Fruit fly (Drosophila melanogaster): Measurements from ENCODE around the gene CG11885.
A peak's percentile ranks its signal among the peaks of the same experiment; 100 is the strongest.

The CG11885 gene

DNA sequence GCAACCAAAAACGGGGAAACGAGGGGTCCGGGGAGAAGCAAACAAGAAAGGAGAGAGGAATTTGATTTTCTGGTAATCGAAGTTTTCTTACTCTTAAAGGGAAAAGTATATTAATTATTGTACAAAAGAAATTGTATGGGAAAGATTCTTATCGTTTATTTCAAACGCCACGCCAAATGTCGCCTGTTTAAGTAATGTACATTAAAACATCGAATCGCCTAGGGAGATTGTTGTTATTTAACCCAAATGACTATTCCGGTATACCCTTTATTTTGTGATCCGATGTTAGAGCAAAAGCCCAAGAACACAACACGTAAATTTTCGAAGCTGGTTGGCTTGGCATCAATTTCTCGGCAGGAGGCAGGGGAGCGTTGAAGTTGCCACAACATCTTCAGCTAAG lies 18.1 kb upstream of the CG11885 start:
- TF ChIP-seq HLH106 (tag; optimal IDR thresholded peaks at IDR 0.05) (peak; percentile 94), ey (GFP tag; optimal IDR thresholded peaks at IDR 0.05) (peak; percentile 91), dsf (GFP tag; optimal IDR thresholded peaks at IDR 0.05; ENCODE audit: borderline replicate concordance) (peak; percentile 80), brk (GFP tag; optimal IDR thresholded peaks at IDR 0.05) (peak; percentile 91), br (GFP tag; optimal IDR thresholded peaks at IDR 0.05) (peak; percentile 92), OdsH (GFP tag; optimal IDR thresholded peaks at IDR 0.05) (peak; percentile 90), Mio (GFP tag; optimal IDR thresholded peaks at IDR 0.05) (no peak), dmrt93B (GFP tag; optimal IDR thresholded peaks at IDR 0.05) (peak; percentile 80), Hr83 (GFP tag; optimal IDR thresholded peaks at IDR 0.05; ENCODE audit: poor library complexity, severe bottlenecking) (no peak), usp (GFP tag; optimal IDR thresholded peaks at IDR 0.05) (no peak), CrebA (GFP tag; optimal IDR thresholded peaks at IDR 0.05; ENCODE audit: borderline replicate concordance) (peak; percentile 72), h (GFP tag; optimal IDR thresholded peaks at IDR 0.05) (peak; percentile 92), Hnf4 (GFP tag; optimal IDR thresholded peaks at IDR 0.05) (peak; percentile 90), rgr (GFP tag; optimal IDR thresholded peaks at IDR 0.05) (peak; percentile 89), Vsx2 (GFP tag; optimal IDR thresholded peaks at IDR 0.05; ENCODE audit: partially characterized antibody) (no peak), sv (GFP tag; optimal IDR thresholded peaks at IDR 0.05) (no peak), GATAd (GFP tag; optimal IDR thresholded peaks at IDR 0.05) (peak; percentile 10), dl (GFP tag; optimal IDR thresholded peaks at IDR 0.05; ENCODE audit: insufficient read depth in 1 of 2, partially characterized antibody in 2 of 2) (no peak), CG9705 (GFP tag; optimal IDR thresholded peaks at IDR 0.05) (peak; percentile 85), Sp1 (GFP tag; optimal IDR thresholded peaks at IDR 0.05) (peak; percentile 92), foxo (GFP tag; optimal IDR thresholded peaks at IDR 0.05) (peak; percentile 16 to 92), jim (GFP tag; optimal IDR thresholded peaks at IDR 0.05) (no peak), CG32264 (GFP tag; optimal IDR thresholded peaks at IDR 0.05) (peak; percentile 80), N (GFP tag; optimal IDR thresholded peaks at IDR 0.05) (no peak), lola (GFP tag; optimal IDR thresholded peaks at IDR 0.05) (no peak), Dfd (GFP tag; optimal IDR thresholded peaks at IDR 0.05) (no peak), Rel (GFP tag; optimal IDR thresholded peaks at IDR 0.05) (peak; percentile 51), Rel (tag; optimal IDR thresholded peaks at IDR 0.05) (peak; percentile 60), tai (GFP tag; optimal IDR thresholded peaks at IDR 0.05) (peak; percentile 90), fru (GFP tag; optimal IDR thresholded peaks at IDR 0.05) (peak; percentile 92), Dif (GFP tag; optimal IDR thresholded peaks at IDR 0.05; ENCODE audit: partially characterized antibody) (no peak), Jra (GFP tag; optimal IDR thresholded peaks at IDR 0.05) (peak; percentile 82), psq (GFP tag; optimal IDR thresholded peaks at IDR 0.05) (peak; percentile 94), woc (GFP tag; optimal IDR thresholded peaks at IDR 0.05) (peak; percentile 99), sage (GFP tag; optimal IDR thresholded peaks at IDR 0.05) (peak; percentile 76), pan (optimal IDR thresholded peaks at IDR 0.05) (no peak)

DNA sequence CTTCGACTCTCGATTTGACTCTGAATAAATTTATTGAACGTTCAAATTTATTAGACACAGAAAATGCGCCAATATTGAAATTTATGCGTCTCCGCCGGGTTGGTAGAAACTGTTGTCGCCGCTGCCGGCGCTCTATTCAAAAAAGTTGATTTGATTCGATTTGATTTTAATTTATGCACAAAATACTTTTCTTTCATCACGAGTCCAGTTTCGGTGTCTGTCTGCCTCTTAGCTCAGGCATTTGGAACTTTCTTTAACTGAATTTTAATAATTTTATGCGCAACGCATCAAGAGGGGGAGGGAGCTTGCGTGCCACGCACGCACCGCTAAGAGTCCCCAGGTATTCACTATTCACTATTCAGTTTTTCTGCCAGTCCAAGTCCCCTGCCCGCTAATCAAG lies 16.2 kb upstream of the CG11885 start:
- no peak for TF ChIP-seq Hr78 (GFP tag; optimal IDR thresholded peaks at IDR 0.05)

DNA sequence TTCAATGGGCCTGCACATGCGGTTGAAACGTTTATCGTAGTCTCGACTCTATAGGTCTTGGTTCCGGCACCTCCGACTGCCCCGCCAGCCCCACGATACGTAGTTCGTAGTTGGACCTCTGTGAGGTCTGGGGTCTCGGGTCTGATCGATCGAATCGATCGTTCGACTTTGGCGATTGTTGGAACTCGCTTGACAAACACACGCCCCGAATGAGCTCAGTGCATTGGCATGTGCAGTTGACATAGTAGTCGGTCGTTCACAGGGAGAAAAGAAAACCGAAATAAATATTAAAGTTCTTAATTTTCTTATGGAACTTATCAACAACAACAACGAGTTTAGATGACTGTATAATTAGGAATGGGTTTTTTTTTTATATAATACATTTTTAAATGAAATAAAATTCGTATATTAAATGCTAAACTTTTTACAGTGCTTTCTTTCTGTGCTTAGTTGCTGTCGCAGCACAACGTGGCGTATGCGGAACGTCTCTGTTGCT lies 14.1 kb upstream of the CG11885 start:
- TF ChIP-seq dl (GFP tag; optimal IDR thresholded peaks at IDR 0.05; ENCODE audit: insufficient read depth in 1 of 2, partially characterized antibody in 2 of 2) (no peak), tai (GFP tag; optimal IDR thresholded peaks at IDR 0.05) (no peak), N (GFP tag; optimal IDR thresholded peaks at IDR 0.05) (no peak), ey (GFP tag; optimal IDR thresholded peaks at IDR 0.05) (peak; percentile 16), GATAd (GFP tag; optimal IDR thresholded peaks at IDR 0.05) (no peak), OdsH (GFP tag; optimal IDR thresholded peaks at IDR 0.05) (peak; percentile 50), rgr (GFP tag; optimal IDR thresholded peaks at IDR 0.05) (peak; percentile 36), Dif (GFP tag; optimal IDR thresholded peaks at IDR 0.05; ENCODE audit: partially characterized antibody) (no peak), Abd-B (GFP tag; optimal IDR thresholded peaks at IDR 0.05) (no peak), Hnf4 (GFP tag; optimal IDR thresholded peaks at IDR 0.05) (peak; percentile 24), pan (optimal IDR thresholded peaks at IDR 0.05) (no peak), dsf (GFP tag; optimal IDR thresholded peaks at IDR 0.05; ENCODE audit: borderline replicate concordance) (no peak), CG9705 (GFP tag; optimal IDR thresholded peaks at IDR 0.05) (no peak), Dfd (GFP tag; optimal IDR thresholded peaks at IDR 0.05) (no peak), foxo (GFP tag; optimal IDR thresholded peaks at IDR 0.05) (peak in 1 of 2 experiments; percentile 64), br (GFP tag; optimal IDR thresholded peaks at IDR 0.05) (no peak), fru (GFP tag; optimal IDR thresholded peaks at IDR 0.05) (peak; percentile 6), Sp1 (GFP tag; optimal IDR thresholded peaks at IDR 0.05) (no peak), usp (GFP tag; optimal IDR thresholded peaks at IDR 0.05) (no peak), CG32264 (GFP tag; optimal IDR thresholded peaks at IDR 0.05) (no peak), brk (GFP tag; optimal IDR thresholded peaks at IDR 0.05) (peak; percentile 51), Rel (GFP tag; optimal IDR thresholded peaks at IDR 0.05) (peak; percentile 7), Rel (tag; optimal IDR thresholded peaks at IDR 0.05) (no peak), Hr83 (GFP tag; optimal IDR thresholded peaks at IDR 0.05; ENCODE audit: poor library complexity, severe bottlenecking) (no peak), jim (GFP tag; optimal IDR thresholded peaks at IDR 0.05) (no peak), dmrt93B (GFP tag; optimal IDR thresholded peaks at IDR 0.05) (no peak), h (GFP tag; optimal IDR thresholded peaks at IDR 0.05) (peak; percentile 52), woc (GFP tag; optimal IDR thresholded peaks at IDR 0.05) (no peak), psq (GFP tag; optimal IDR thresholded peaks at IDR 0.05) (peak; percentile 45), sage (GFP tag; optimal IDR thresholded peaks at IDR 0.05) (no peak), sv (GFP tag; optimal IDR thresholded peaks at IDR 0.05) (no peak)

All from whole organism, wandering third instar larva.